Worm (Caenorhabditis elegans) whole organism, L3 larva: Measurements from ENCODE around the gene F23F1.2.

Experiments
- ceh-9 ChIP-seq: sonication (generic microtip); optimal IDR thresholded peaks from 2 replicates; lab custom pipeline; 2018; ENCODE audit warnings: missing biosample characterization, missing genetic modification characterization
- elt-1 ChIP-seq: fragments of 150-350 bp; optimal IDR thresholded peaks from 2 replicates; lab custom pipeline; 2014; ENCODE audit warnings: missing biosample characterization, missing genetic modification characterization
- elt-2 ChIP-seq: sonication (generic microtip); optimal IDR thresholded peaks from 2 replicates; lab custom pipeline; 2016; ENCODE audit warnings: missing genetic modification reagents, mild to moderate bottlenecking, missing genetic modification characterization, missing compliant biosample characterization
- elt-3 ChIP-seq, 3 experiments: fragments of 150-350 bp in 1 of 3; sonication (generic microtip) in 2 of 3; optimal IDR thresholded peaks; 2 replicates in 2 of 3; 4 replicates in 1 of 3; lab custom pipeline; 2014 to 2017; ENCODE audit warnings: missing biosample characterization in 3 of 3, missing genetic modification characterization in 3 of 3
- nhr-11 ChIP-seq: fragments of 150-350 bp; optimal IDR thresholded peaks from 2 replicates; lab custom pipeline; 2014; ENCODE audit warnings: missing biosample characterization, missing genetic modification characterization
- nhr-12 ChIP-seq: fragments of 150-350 bp; optimal IDR thresholded peaks from 2 replicates; lab custom pipeline; 2014; ENCODE audit warnings: missing biosample characterization, missing genetic modification characterization
- nhr-28 ChIP-seq: fragments of 150-350 bp; optimal IDR thresholded peaks from 2 replicates; lab custom pipeline; 2014; ENCODE audit warnings: missing biosample characterization, missing genetic modification characterization
- skn-1 ChIP-seq: fragments of 150-350 bp; optimal IDR thresholded peaks from 2 replicates; lab custom pipeline; 2014; ENCODE audit warnings: missing biosample characterization, missing genetic modification characterization
- tbx-2 ChIP-seq: sonication (generic microtip); optimal IDR thresholded peaks from 2 replicates; lab custom pipeline; 2016; ENCODE audit warnings: mild to moderate bottlenecking, missing genetic modification characterization, missing compliant biosample characterization
- unc-39 ChIP-seq: sonication (generic microtip); optimal IDR thresholded peaks from 4 replicates; lab custom pipeline; 2017; ENCODE audit warnings: missing biosample characterization, missing genetic modification characterization
- unc-62 ChIP-seq: fragments of 150-350 bp; sonication (generic microtip); optimal IDR thresholded peaks from 4 replicates; lab custom pipeline; 2014; ENCODE audit warnings: missing biosample characterization, missing genetic modification reagents, missing genetic modification characterization

DNA sequence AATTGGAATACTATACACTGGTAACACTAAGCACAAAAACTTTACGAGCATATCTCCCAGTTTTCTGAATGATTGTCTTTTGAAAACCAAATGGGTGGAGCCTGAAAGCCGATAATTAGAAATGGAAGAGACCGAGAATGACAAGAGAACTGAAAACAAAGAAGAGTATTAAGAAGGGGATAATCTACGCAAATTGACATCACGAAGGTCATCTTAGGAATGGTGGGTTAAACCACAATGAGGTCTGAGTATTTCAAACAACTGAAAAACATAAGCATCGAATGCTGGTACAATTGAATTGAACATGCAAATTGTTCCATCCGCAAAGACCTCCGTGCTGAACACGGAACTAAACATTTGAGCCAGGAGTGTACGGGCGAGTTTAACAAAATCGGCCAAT is 5.4 kb downstream of the F23F1.2 start, which contains the start of gene spp-24:
- TF ChIP-seq unc-39 (tag; lab: Kevin White, UChicago) = no peak
- no peak for TF ChIP-seq unc-62
- no peak for TF ChIP-seq tbx-2 (tag; lab: Kevin White, UChicago)
- TF ChIP-seq ceh-9 (tag; lab: Kevin White, UChicago) = no peak
- TF ChIP-seq elt-2 (tag; lab: Kevin White, UChicago) = no peak
- TF ChIP-seq nhr-28 = no peak
- no peak for TF ChIP-seq skn-1 (tag; lab: Kevin White, UChicago)
- no peak for TF ChIP-seq nhr-11
- TF ChIP-seq nhr-12 (tag; lab: Kevin White, UChicago) = no peak
- no peak for TF ChIP-seq elt-3 (tag; optimal IDR thresholded peaks at IDR 0.05; lab: Kevin White, UChicago)
- TF ChIP-seq elt-1 (tag; lab: Kevin White, UChicago) = no peak
